Fruit fly (Drosophila melanogaster): ENCODE results near the gene CG14453.
"Not testable (repeated sequence)": the region's sequence is repeated elsewhere in the genome, so short reads cannot be mapped to it uniquely, and the experiment has no call there.

CG14453 gene

DNA sequence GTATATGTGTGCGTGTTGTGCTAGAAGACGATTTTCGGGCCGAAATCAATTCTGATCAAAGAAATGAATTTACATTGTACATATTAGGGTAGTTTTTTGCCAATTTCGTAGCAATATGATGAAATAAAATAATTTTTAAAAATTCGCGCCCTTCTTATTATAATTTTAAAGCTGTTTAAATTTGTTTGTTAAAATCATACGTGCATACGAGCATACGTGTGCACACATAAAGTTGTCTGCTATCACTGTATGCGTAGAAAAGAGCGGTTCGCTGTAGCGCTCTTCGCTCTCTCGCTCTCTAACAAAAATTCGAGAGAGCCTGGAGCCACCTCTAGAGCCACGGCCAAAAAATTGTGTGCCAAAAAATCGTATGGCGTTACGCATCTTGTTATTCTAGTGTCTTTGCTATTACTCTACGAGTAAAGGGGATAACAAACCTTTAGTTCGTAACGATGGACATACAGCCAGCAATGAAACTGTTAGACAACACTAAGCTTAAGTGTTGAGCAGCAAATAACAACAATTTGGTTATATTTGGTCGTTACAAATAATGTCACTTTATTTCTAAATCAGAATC, 26.9 kb downstream of the CG14453 start, which contains the start of gene mael:
TSS of gene mael (plus strand) at position 510 of the 577 bp plus-strand sequence.
- TF ChIP-seq CG10267 (tag; optimal IDR thresholded peaks at IDR 0.05) (peak; percentile 36), Trl (optimal IDR thresholded peaks at IDR 0.05) (peak; percentile 42 to 82), rib (GFP tag; IDR thresholded peaks at IDR 0.05) (0 out of 2 replicates have a peak, but pooled peaks have one; percentile 13), Doc3 (GFP tag; IDR thresholded peaks at IDR 0.05; ENCODE audit: partially characterized antibody) (0 out of 3 replicates have a peak, but pooled peaks have one; percentile 6), chinmo (GFP tag; IDR thresholded peaks at IDR 0.05; ENCODE audit: partially characterized antibody) (0 out of 4 replicates have a peak, but pooled peaks have one; percentile 33), Dll (GFP tag; IDR thresholded peaks at IDR 0.05; ENCODE audit: partially characterized antibody) (0 out of 4 replicates have a peak, but pooled peaks have one; percentile 18), cg (GFP tag; optimal IDR thresholded peaks at IDR 0.05) (peak; percentile 65), stwl (tag; optimal IDR thresholded peaks at IDR 0.05) (peak; percentile 39), CG6689 (GFP tag; IDR thresholded peaks at IDR 0.05) (peak; percentile 71)
- not testable (repeated sequence) for TF ChIP-seq Trl (GFP tag; optimal IDR thresholded peaks at IDR 0.05)

DNA sequence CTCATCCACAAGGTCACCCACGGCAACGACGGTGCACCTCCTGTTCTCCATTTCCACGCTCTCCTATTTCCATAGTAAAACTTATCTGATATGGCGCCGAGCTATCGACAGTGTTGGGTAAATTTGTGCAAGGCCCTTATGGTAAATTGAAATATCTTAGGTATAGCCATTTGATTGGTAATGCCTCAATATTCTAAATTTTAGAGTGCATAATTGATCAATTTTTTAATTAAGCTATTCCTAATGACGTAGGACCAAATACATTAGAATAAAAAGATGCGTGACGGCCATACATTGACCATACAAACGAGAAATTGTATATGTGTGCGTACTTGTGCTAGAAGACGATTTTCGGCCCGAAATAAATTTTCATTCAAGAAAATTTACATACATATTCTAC, 28.1 kb downstream of the CG14453 start, which contains the start of gene CG14451:
TSS of gene CG14451 (minus strand) at position 101 of the 400 bp plus-strand sequence.
- TF ChIP-seq Abd-B (GFP tag; optimal IDR thresholded peaks at IDR 0.05), result no peak
- TF ChIP-seq CG10267 (tag; optimal IDR thresholded peaks at IDR 0.05), result peak; percentile 12
- peak; percentile 67 for TF ChIP-seq stwl (tag; optimal IDR thresholded peaks at IDR 0.05)
- TF ChIP-seq CG13624 (GFP tag; optimal IDR thresholded peaks at IDR 0.05), result no peak
- TF ChIP-seq CG2199 (GFP tag; IDR thresholded peaks at IDR 0.05), result 0 out of 3 replicates have a peak, but pooled peaks have one; percentile 41
- TF ChIP-seq NK7.1 (GFP tag; optimal IDR thresholded peaks at IDR 0.05), result no peak
- TF ChIP-seq onecut (GFP tag; IDR thresholded peaks at IDR 0.05), result no peak
- TF ChIP-seq kay (GFP tag; optimal IDR thresholded peaks at IDR 0.05), result no peak

DNA sequence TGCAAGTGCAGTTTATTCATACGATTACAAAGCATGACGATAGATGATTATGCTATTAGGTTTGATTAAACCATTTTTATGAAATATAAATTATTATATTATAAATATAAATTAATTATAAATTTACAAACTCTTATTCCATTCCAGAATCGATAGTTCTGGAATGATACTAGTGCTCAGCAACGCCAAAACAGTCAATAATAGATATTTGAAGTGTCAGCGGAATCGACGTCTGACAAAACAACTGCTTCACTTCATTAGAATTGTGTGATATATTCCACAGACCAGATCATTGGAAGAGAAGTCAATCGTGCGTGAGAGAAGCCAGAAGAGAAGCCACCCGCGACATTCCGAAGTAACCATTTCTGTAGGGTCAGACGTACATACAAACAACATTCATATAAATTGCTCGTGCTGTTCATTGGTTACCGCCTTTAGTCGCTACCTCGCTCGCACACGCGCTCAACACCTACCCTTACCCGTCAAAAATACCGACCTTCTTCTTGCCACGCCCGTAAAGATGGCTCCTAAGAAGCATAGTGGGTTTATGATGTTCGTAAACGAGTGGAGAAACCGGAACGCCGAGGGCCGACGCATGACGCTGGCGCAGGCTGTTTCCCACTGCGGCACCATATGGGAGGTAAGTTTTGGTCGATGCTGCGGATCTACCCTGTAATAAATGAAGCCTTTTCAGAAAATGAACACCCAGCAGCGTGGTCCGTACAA, 30.3 kb downstream of the CG14453 start:
- TF ChIP-seq CG4328 (GFP tag; optimal IDR thresholded peaks at IDR 0.05), result no peak
- TF ChIP-seq sens (GFP tag), result no peak
- TF ChIP-seq Dad (GFP tag; optimal IDR thresholded peaks at IDR 0.05), result no peak
- TF ChIP-seq Oli (tag; optimal IDR thresholded peaks at IDR 0.05), result no peak
- no peak for TF ChIP-seq HmgZ (tag; optimal IDR thresholded peaks at IDR 0.05)
- TF ChIP-seq CG2129 (GFP tag; IDR thresholded peaks at IDR 0.05; ENCODE audit: partially characterized antibody), result no peak
- TF ChIP-seq Spps (tag; optimal IDR thresholded peaks at IDR 0.05), result no peak
- no peak for TF ChIP-seq CG17328 (GFP tag; IDR thresholded peaks at IDR 0.05)
- no peak for TF ChIP-seq ranshi (GFP tag; IDR thresholded peaks at IDR 0.05)
- TF ChIP-seq twi (tag; optimal IDR thresholded peaks at IDR 0.05), result peak; percentile 87
- TF ChIP-seq otp (GFP tag; IDR thresholded peaks at IDR 0.05), result no peak
- no peak for TF ChIP-seq Fer3 (tag; optimal IDR thresholded peaks at IDR 0.05)
- TF ChIP-seq Lhr (GFP tag; optimal IDR thresholded peaks at IDR 0.05), result no peak
- TF ChIP-seq NFAT (GFP tag; IDR thresholded peaks at IDR 0.05), result no peak
- TF ChIP-seq Max (GFP tag; optimal IDR thresholded peaks at IDR 0.05), result no peak
- TF ChIP-seq CG7372 (GFP tag; IDR thresholded peaks at IDR 0.05), result no peak
- TF ChIP-seq CG7839 (tag; optimal IDR thresholded peaks at IDR 0.05), result no peak
- no peak for TF ChIP-seq CG31441 (GFP tag; IDR thresholded peaks at IDR 0.05)
- no peak for TF ChIP-seq CG3726 (GFP tag; IDR thresholded peaks at IDR 0.05)
- no peak for TF ChIP-seq pum (GFP tag; optimal IDR thresholded peaks at IDR 0.05)
- no peak for TF ChIP-seq Doc3 (GFP tag; IDR thresholded peaks at IDR 0.05; ENCODE audit: partially characterized antibody)
- no peak for TF ChIP-seq Fer2 (tag; optimal IDR thresholded peaks at IDR 0.05)
- TF ChIP-seq CG7786 (GFP tag; optimal IDR thresholded peaks at IDR 0.05), result no peak
- no peak for TF ChIP-seq tio (GFP tag; optimal IDR thresholded peaks at IDR 0.05)
- TF ChIP-seq pnt (GFP tag; optimal IDR thresholded peaks at IDR 0.05), result no peak
- TF ChIP-seq Adf1 (GFP tag; IDR thresholded peaks at IDR 0.05), result 0 out of 2 replicates have a peak, but pooled peaks have one; percentile 27
- no peak for TF ChIP-seq emc (GFP tag; optimal IDR thresholded peaks at IDR 0.05)
- TF ChIP-seq Xrp1 (GFP tag; IDR thresholded peaks at IDR 0.05), result no peak
- TF ChIP-seq trem (tag; optimal IDR thresholded peaks at IDR 0.05), result no peak
- no peak for TF ChIP-seq CG17912 (GFP tag; optimal IDR thresholded peaks at IDR 0.05)
- TF ChIP-seq ci (GFP tag; IDR thresholded peaks at IDR 0.05), result 0 out of 3 replicates have a peak, but pooled peaks have one; percentile 34

Measured in whole organism, embryonic.